Fruit fly (Drosophila melanogaster): ENCODE data around the gene Cyp4d20.

Gene Cyp4d20

DNA sequence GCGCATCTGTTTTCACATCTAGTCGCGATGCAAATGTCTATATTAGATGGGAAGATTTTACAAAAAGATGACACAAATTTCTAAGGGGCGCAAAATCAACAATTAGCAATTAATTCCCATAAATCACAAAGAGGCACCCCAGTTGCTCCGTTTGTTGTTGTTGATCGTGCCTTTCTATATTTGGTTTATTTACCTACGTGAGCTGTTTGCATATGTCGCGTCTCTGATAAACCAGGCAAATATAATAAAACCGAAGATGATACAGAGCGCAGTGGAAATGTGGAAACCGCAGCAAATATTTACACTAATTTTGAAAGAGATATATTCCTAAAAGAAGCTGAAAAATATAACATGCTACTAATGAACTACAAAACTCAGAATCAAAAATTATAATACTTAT, 11.2 kb upstream of the Cyp4d20 start:
- TF ChIP-seq CG15710 (tag; optimal IDR thresholded peaks at IDR 0.05), result no peak
- TF ChIP-seq CG13204 (GFP tag; optimal IDR thresholded peaks at IDR 0.05), result no peak
- TF ChIP-seq Snoo (tag; optimal IDR thresholded peaks at IDR 0.05), result no peak
- peak; percentile 10 for TF ChIP-seq Pif1B (GFP tag; optimal IDR thresholded peaks at IDR 0.05)
- TF ChIP-seq CG8159 (tag; optimal IDR thresholded peaks at IDR 0.05), result peak; percentile 2
- TF ChIP-seq Pif1A (GFP tag; optimal IDR thresholded peaks at IDR 0.05), result no peak
- TF ChIP-seq CG17806 (tag; optimal IDR thresholded peaks at IDR 0.05), result peak; percentile 23
- no peak for TF ChIP-seq CG9948 (tag; optimal IDR thresholded peaks at IDR 0.05)
- no peak for TF ChIP-seq CG12605 (GFP tag; IDR thresholded peaks at IDR 0.05)

DNA sequence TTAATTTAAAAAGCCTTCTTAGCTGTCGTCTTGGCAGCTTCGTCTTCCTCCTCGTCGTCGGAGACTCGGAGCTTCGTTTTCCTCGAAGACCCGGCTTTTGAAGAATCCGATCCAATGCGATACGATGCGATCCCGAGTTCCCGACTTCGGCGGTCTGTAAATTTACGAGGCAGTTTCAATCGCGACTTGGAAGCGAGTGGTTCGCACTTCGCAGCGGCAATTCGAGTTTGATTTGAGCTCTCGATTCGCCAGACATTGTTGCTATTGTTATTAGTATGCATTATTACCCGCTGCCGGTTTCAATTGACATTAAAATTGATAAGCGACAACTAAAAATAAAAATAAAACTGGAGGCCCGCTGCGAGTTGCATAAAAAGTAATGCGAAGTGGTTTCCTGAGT, 10.4 kb upstream of the Cyp4d20 start, which contains the start of gene CG1146:
TSS of gene CG1146 (plus strand) at position 171 of the 400 bp plus-strand sequence.
- peak; percentile 52; the same call in 1 of the 2 replicates for TF ChIP-seq Ets98B (GFP tag; IDR thresholded peaks at IDR 0.05)
- TF ChIP-seq rn (GFP tag; IDR thresholded peaks at IDR 0.05), result no peak
- TF ChIP-seq fd96Ca (GFP tag; IDR thresholded peaks at IDR 0.05), result no peak
- TF ChIP-seq CG13204 (GFP tag; optimal IDR thresholded peaks at IDR 0.05), result peak; percentile 44
- TF ChIP-seq CG15710 (tag; optimal IDR thresholded peaks at IDR 0.05), result no peak
- TF ChIP-seq CG14655 (GFP tag; optimal IDR thresholded peaks at IDR 0.05), result no peak
- TF ChIP-seq CG12605 (GFP tag; IDR thresholded peaks at IDR 0.05), result no peak
- TF ChIP-seq Pif1A (GFP tag; optimal IDR thresholded peaks at IDR 0.05), result no peak
- TF ChIP-seq gl (tag; optimal IDR thresholded peaks at IDR 0.05), result no peak
- peak; percentile 48 for TF ChIP-seq EcR (GFP tag; optimal IDR thresholded peaks at IDR 0.05)
- no peak for TF ChIP-seq Snoo (tag; optimal IDR thresholded peaks at IDR 0.05)
- TF ChIP-seq D1 (tag; optimal IDR thresholded peaks at IDR 0.05), result no peak
- peak; percentile 1 for TF ChIP-seq CG17806 (tag; optimal IDR thresholded peaks at IDR 0.05)
- no peak for TF ChIP-seq CG34367 (tag; optimal IDR thresholded peaks at IDR 0.05)
- no peak for TF ChIP-seq CG4496 (GFP tag; IDR thresholded peaks at IDR 0.05)
- TF ChIP-seq Pif1B (GFP tag; optimal IDR thresholded peaks at IDR 0.05), result peak; percentile 17
- TF ChIP-seq CG8159 (tag; optimal IDR thresholded peaks at IDR 0.05), result peak; percentile 11
- TF ChIP-seq CG8301 (tag; optimal IDR thresholded peaks at IDR 0.05), result no peak
- no peak for TF ChIP-seq CG9948 (tag; optimal IDR thresholded peaks at IDR 0.05)
- TF ChIP-seq CG10348 (GFP tag; IDR thresholded peaks at IDR 0.05), result no peak
- no peak for TF ChIP-seq CG32121 (GFP tag; IDR thresholded peaks at IDR 0.05)

DNA sequence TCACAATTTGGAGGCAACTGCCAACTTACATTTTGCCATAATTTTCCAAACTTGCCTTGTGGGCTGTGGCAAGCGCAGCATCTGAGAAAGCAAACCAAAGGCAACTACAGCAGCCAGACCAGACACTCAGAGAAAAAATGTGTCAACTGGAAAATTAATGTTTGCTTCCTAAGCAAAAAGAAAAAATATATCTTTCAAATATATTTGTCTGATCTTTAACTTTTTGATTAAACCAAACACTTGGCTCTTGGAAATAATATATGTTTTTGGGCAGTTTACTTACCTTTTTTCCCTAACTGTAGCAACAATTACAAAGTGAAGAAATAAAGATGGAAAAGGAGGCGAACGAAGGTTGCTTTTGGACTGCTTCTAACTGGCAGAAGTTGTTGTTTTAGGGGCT, 9.0 kb upstream of the Cyp4d20 start:
- TF ChIP-seq CG14655 (GFP tag; optimal IDR thresholded peaks at IDR 0.05), result peak; percentile 95
- TF ChIP-seq EcR (GFP tag; optimal IDR thresholded peaks at IDR 0.05), result no peak
- peak; percentile 69 for TF ChIP-seq Ets98B (GFP tag; IDR thresholded peaks at IDR 0.05)
- TF ChIP-seq CG8159 (tag; optimal IDR thresholded peaks at IDR 0.05), result peak; percentile 89
- TF ChIP-seq Pif1B (GFP tag; optimal IDR thresholded peaks at IDR 0.05), result peak; percentile 80
- no peak for TF ChIP-seq CG10348 (GFP tag; IDR thresholded peaks at IDR 0.05)
- TF ChIP-seq fd96Ca (GFP tag; IDR thresholded peaks at IDR 0.05), result 0 out of 3 replicates have a peak, but pooled peaks have one; percentile 18
- peak; percentile 80 for TF ChIP-seq Snoo (tag; optimal IDR thresholded peaks at IDR 0.05)
- peak; percentile 3 for TF ChIP-seq CG13204 (GFP tag; optimal IDR thresholded peaks at IDR 0.05)
- TF ChIP-seq rn (GFP tag; IDR thresholded peaks at IDR 0.05), result no peak
- TF ChIP-seq D1 (tag; optimal IDR thresholded peaks at IDR 0.05), result peak; percentile 90
- TF ChIP-seq CG12605 (GFP tag; IDR thresholded peaks at IDR 0.05), result peak; percentile 82
- peak; percentile 41; the same call in 1 of the 2 replicates for TF ChIP-seq CG32121 (GFP tag; IDR thresholded peaks at IDR 0.05)
- TF ChIP-seq CG15710 (tag; optimal IDR thresholded peaks at IDR 0.05), result peak; percentile 79
- peak; percentile 89 for TF ChIP-seq Pif1A (GFP tag; optimal IDR thresholded peaks at IDR 0.05)
- peak; percentile 85 for TF ChIP-seq gl (tag; optimal IDR thresholded peaks at IDR 0.05)
- peak; percentile 89 for TF ChIP-seq CG4496 (GFP tag; IDR thresholded peaks at IDR 0.05)
- TF ChIP-seq CG34367 (tag; optimal IDR thresholded peaks at IDR 0.05), result peak; percentile 65
- TF ChIP-seq CG17806 (tag; optimal IDR thresholded peaks at IDR 0.05), result peak; percentile 96
- TF ChIP-seq CG9948 (tag; optimal IDR thresholded peaks at IDR 0.05), result peak; percentile 96
- TF ChIP-seq CG8301 (tag; optimal IDR thresholded peaks at IDR 0.05), result peak; percentile 91

DNA sequence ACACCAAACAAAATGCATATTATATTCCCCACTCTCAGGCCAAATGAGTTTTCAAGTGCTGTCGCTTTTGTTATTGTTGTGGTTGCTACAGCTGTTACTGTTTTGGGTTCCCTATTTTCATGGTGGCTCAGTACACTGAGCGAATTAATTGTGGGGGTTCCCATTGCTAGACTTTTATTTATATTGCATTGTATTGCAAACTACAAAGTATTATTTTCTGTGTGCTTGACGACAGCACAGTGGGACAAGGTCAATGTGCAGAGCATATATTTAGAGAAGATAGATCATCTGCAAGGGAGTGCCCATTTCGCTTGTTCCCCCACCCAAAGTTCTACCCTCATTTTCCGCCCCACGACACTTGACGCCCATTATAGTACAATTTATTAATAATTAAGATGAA, 8.2 kb upstream of the Cyp4d20 start:
- TF ChIP-seq CG8301 (tag; optimal IDR thresholded peaks at IDR 0.05), result peak; percentile 49
- no peak for TF ChIP-seq fd96Ca (GFP tag; IDR thresholded peaks at IDR 0.05)
- peak; percentile 60 for TF ChIP-seq CG17806 (tag; optimal IDR thresholded peaks at IDR 0.05)
- TF ChIP-seq CG14655 (GFP tag; optimal IDR thresholded peaks at IDR 0.05), result peak; percentile 73
- TF ChIP-seq rn (GFP tag; IDR thresholded peaks at IDR 0.05), result no peak
- peak; percentile 4 for TF ChIP-seq CG15710 (tag; optimal IDR thresholded peaks at IDR 0.05)
- TF ChIP-seq D1 (tag; optimal IDR thresholded peaks at IDR 0.05), result no peak
- TF ChIP-seq CG4496 (GFP tag; IDR thresholded peaks at IDR 0.05), result no peak
- TF ChIP-seq CG9948 (tag; optimal IDR thresholded peaks at IDR 0.05), result peak; percentile 54
- TF ChIP-seq Pif1B (GFP tag; optimal IDR thresholded peaks at IDR 0.05), result peak; percentile 65
- TF ChIP-seq Pif1A (GFP tag; optimal IDR thresholded peaks at IDR 0.05), result peak; percentile 50
- peak; percentile 11 for TF ChIP-seq CG34367 (tag; optimal IDR thresholded peaks at IDR 0.05)
- TF ChIP-seq CG32121 (GFP tag; IDR thresholded peaks at IDR 0.05), result 0 out of 2 replicates have a peak, but pooled peaks have one; percentile 24
- TF ChIP-seq CG8159 (tag; optimal IDR thresholded peaks at IDR 0.05), result peak; percentile 43

DNA sequence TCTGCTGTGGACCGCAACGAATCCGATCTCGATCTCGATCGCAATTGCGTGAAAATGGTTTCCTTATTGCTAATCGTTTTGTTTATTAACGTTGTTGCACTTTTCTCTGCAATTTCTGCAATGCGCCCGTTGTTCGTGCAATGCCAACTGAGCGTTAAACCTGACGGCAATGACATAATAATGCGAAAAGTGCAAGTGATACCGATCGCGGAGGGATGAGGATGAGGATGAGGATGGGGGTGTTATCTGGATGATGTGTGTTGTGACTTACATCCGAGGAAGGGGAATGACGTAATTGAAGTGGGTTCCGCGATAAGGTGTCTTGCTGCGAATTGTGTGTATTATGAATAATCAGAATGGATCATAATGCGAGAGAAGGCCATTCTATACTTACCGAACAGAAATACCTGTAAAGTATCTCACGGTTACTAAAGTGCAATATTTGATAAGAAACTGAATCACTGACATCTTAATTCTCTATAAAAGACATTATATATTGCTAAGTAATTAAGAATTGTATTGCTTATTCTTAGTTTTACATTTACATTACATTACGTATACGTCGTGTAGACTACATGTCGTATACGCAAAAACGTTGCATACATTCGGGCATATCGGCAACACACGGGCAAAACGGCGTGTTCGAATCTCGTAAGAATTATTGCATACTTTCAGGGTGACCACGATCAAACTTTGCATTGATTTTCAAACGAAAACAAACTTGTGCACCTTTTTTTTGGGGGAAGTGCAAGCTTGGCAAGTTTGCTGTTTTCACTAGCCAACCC, 7.3 kb upstream of the Cyp4d20 start:
- TF ChIP-seq rn (GFP tag; IDR thresholded peaks at IDR 0.05), result no peak
- no peak for TF ChIP-seq CG12605 (GFP tag; IDR thresholded peaks at IDR 0.05)
- TF ChIP-seq Ets98B (GFP tag; IDR thresholded peaks at IDR 0.05), result no peak
- TF ChIP-seq EcR (GFP tag; optimal IDR thresholded peaks at IDR 0.05), result no peak
- TF ChIP-seq CG17806 (tag; optimal IDR thresholded peaks at IDR 0.05), result no peak
- no peak for TF ChIP-seq Snoo (tag; optimal IDR thresholded peaks at IDR 0.05)
- TF ChIP-seq gl (tag; optimal IDR thresholded peaks at IDR 0.05), result no peak
